Fruit fly (Drosophila melanogaster): ENCODE data around the gene kst.
A peak's percentile ranks its signal among the peaks of the same experiment; 100 is the strongest.

Gene kst

DNA sequence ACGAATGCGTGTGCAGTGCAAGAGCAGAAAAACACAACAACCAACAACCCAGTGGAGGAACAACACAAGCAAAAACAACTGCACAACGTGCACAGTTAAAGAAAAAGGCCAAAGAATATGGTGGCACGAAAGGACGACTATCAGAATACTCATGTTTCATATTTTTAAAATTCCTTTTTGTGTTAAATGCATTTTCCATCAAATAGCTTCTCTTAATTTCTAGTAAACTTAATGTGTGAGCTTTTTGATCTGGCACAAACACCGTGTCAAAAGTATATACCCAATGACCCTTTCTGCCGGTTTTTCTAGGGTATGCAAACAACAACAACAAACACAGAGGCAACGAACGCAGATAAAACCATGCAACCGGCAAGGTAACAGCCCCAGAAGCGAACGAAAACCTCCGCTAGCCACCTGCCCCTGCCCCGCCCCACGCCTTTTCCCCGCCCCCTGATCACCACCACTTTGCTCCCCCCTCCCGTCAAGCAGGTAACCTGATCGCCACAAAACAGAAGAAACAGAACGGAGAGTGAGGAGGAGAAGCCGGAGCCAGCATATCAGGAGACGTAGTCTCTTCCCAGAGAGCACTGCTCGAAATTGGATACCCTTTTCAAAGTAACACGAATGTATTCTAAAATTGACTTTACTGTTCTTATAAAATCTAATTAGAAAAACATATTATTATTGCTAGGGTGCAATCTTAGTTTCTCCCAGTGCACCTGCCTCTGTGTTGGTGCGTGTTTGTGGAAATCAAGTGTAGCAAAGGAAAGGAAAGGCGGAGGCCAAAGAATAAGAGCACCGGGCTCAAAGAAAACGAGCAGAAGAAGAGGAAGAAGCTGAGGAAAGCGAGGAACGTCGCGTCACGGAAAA lies 58.4 kb downstream of the kst start (continued):
- peak; percentile 92 to 96 for TF ChIP-seq eve (GFP tag; optimal IDR thresholded peaks at IDR 0.05)
- peak; percentile 76 for TF ChIP-seq gt (GFP tag; IDR thresholded peaks at IDR 0.05)
- TF ChIP-seq CG7963 (GFP tag; IDR thresholded peaks at IDR 0.05; ENCODE audit: partially characterized antibody) = no peak
- peak; percentile 75 for TF ChIP-seq CG7357 (GFP tag; IDR thresholded peaks at IDR 0.05)
- peak; percentile 14 for TF ChIP-seq kah (GFP tag; optimal IDR thresholded peaks at IDR 0.05)
- peak; percentile 81 for TF ChIP-seq Drgx (GFP tag; IDR thresholded peaks at IDR 0.05)
- TF ChIP-seq Lhr (GFP tag; optimal IDR thresholded peaks at IDR 0.05) = peak; percentile 85
- TF ChIP-seq CG10431 (GFP tag; optimal IDR thresholded peaks at IDR 0.05) = peak; percentile 81
- TF ChIP-seq dan (GFP tag; IDR thresholded peaks at IDR 0.05) = peak; percentile 96
- peak; percentile 83 for TF ChIP-seq CG32767 (GFP tag; IDR thresholded peaks at IDR 0.05)
- TF ChIP-seq twi (tag; optimal IDR thresholded peaks at IDR 0.05) = peak; percentile 92
- TF ChIP-seq CG3407 (GFP tag; optimal IDR thresholded peaks at IDR 0.05) = peak; percentile 82
- peak; percentile 97 for TF ChIP-seq chm (GFP tag; IDR thresholded peaks at IDR 0.05)
- TF ChIP-seq CG9817 (tag; optimal IDR thresholded peaks at IDR 0.05) = peak; percentile 22
- TF ChIP-seq croc (GFP tag; conservative IDR thresholded peaks at IDR 0.05) = peak; percentile 92
- peak; percentile 7 for TF ChIP-seq CTCF (GFP tag; optimal IDR thresholded peaks at IDR 0.05)
- TF ChIP-seq ranshi (GFP tag; IDR thresholded peaks at IDR 0.05) = peak; percentile 91
- TF ChIP-seq Hmx (GFP tag; optimal IDR thresholded peaks at IDR 0.05) = peak; percentile 46
- peak; percentile 75; the same call in 2 of the 3 replicates for TF ChIP-seq CG11560 (tag; IDR thresholded peaks at IDR 0.05)
- peak; percentile 50 for TF ChIP-seq CG9215 (GFP tag; IDR thresholded peaks at IDR 0.05)
- TF ChIP-seq sd (tag; optimal IDR thresholded peaks at IDR 0.05) = peak; percentile 39
- no peak for TF ChIP-seq CG42726 (GFP tag; IDR thresholded peaks at IDR 0.05; ENCODE audit: partially characterized antibody)
- no peak for TF ChIP-seq CG7928 (GFP tag; optimal IDR thresholded peaks at IDR 0.05)
- 0 out of 2 replicates have a peak, but pooled peaks have one; percentile 2 for TF ChIP-seq Dref (GFP tag; IDR thresholded peaks at IDR 0.05)
- TF ChIP-seq NFAT (GFP tag; IDR thresholded peaks at IDR 0.05) = peak; percentile 59; the same call in 1 of the 2 replicates
- TF ChIP-seq CG1832 (GFP tag; optimal IDR thresholded peaks at IDR 0.05) = no peak
- peak; percentile 90 for TF ChIP-seq CG8290 (GFP tag; optimal IDR thresholded peaks at IDR 0.05)
- peak; percentile 69 to 79 for TF ChIP-seq CG8290 (tag; optimal IDR thresholded peaks at IDR 0.05)
- peak; percentile 47 for TF ChIP-seq CG10274 (GFP tag; optimal IDR thresholded peaks at IDR 0.05)
- TF ChIP-seq mld (GFP tag; IDR thresholded peaks at IDR 0.05; ENCODE audit: partially characterized antibody) = no peak
- no peak for TF ChIP-seq zfh2 (GFP tag; optimal IDR thresholded peaks at IDR 0.05)
- TF ChIP-seq Hmr (GFP tag; optimal IDR thresholded peaks at IDR 0.05) = no peak
- peak; percentile 87 for TF ChIP-seq Mad (GFP tag; optimal IDR thresholded peaks at IDR 0.05)
- TF ChIP-seq CrebB (tag; optimal IDR thresholded peaks at IDR 0.05) = peak; percentile 77
- TF ChIP-seq CG3065 (GFP tag; optimal IDR thresholded peaks at IDR 0.05) = peak; percentile 89
- TF ChIP-seq crc (GFP tag; optimal IDR thresholded peaks at IDR 0.05) = peak; percentile 76
- peak; percentile 85 for TF ChIP-seq en (GFP tag; optimal IDR thresholded peaks at IDR 0.05)
- TF ChIP-seq CG13894 (tag; optimal IDR thresholded peaks at IDR 0.05) = no peak
- TF ChIP-seq CG12236 (GFP tag; optimal IDR thresholded peaks at IDR 0.05) = peak; percentile 94
- TF ChIP-seq Xrp1 (GFP tag; IDR thresholded peaks at IDR 0.05) = peak; percentile 95
- no peak for TF ChIP-seq bigmax (GFP tag; optimal IDR thresholded peaks at IDR 0.05)
- TF ChIP-seq Blimp-1 (GFP tag; optimal IDR thresholded peaks at IDR 0.05) = peak; percentile 88
- peak; percentile 63 for TF ChIP-seq nerfin-1 (tag; optimal IDR thresholded peaks at IDR 0.05)
- TF ChIP-seq gsb-n (tag; optimal IDR thresholded peaks at IDR 0.05) = peak; percentile 92
- no peak for TF ChIP-seq CG2129 (GFP tag; IDR thresholded peaks at IDR 0.05; ENCODE audit: partially characterized antibody)
- TF ChIP-seq vnd (GFP tag; IDR thresholded peaks at IDR 0.05; ENCODE audit: partially characterized antibody) = no peak
- peak; percentile 86 for TF ChIP-seq PHDP (tag; optimal IDR thresholded peaks at IDR 0.05)
- peak; percentile 59 for TF ChIP-seq CG10654 (GFP tag; optimal IDR thresholded peaks at IDR 0.05)
- peak; percentile 41 for TF ChIP-seq Oaz (GFP tag; IDR thresholded peaks at IDR 0.05)
- peak; percentile 64 for TF ChIP-seq Bdp1 (GFP tag; optimal IDR thresholded peaks at IDR 0.05)
